Fruit fly (Drosophila melanogaster) whole organism, embryonic: Measurements from ENCODE around the gene Sec10.

Experiments used
- Abd-B ChIP-seq: fragments of 200-800 bp; sonication (Bioruptor generic); optimal IDR thresholded peaks from 2 replicates; lab custom pipeline; 2018; ENCODE audit warnings: missing biosample characterization, mild to moderate bottlenecking, missing genetic modification characterization, moderate library complexity
- BtbVII ChIP-seq: fragments of 200-800 bp; sonication (Bioruptor generic); optimal IDR thresholded peaks from 3 replicates; lab custom pipeline; 2017; ENCODE audit warnings: missing biosample characterization, mild to moderate bottlenecking, missing genetic modification characterization
- CG10979 ChIP-seq: fragments of 200-800 bp; sonication (Bioruptor generic); optimal IDR thresholded peaks from 2 replicates; lab custom pipeline; 2018; ENCODE audit warnings: missing biosample characterization, mild to moderate bottlenecking, missing genetic modification characterization, moderate library complexity
- CG13123 ChIP-seq: fragments of 200-800 bp; sonication (Bioruptor generic); optimal IDR thresholded peaks from 2 replicates; lab custom pipeline; 2016; ENCODE audit warnings: missing biosample characterization, missing genetic modification characterization
- CG13775 ChIP-seq: fragments of 200-800 bp; sonication (Bioruptor generic); optimal IDR thresholded peaks from 3 replicates; lab custom pipeline; 2017; ENCODE audit warnings: missing biosample characterization, mild to moderate bottlenecking, missing genetic modification characterization
- CG14710 ChIP-seq: fragments of 200-800 bp; sonication (Bioruptor generic); optimal IDR thresholded peaks from 3 replicates; lab custom pipeline; 2019; ENCODE audit warnings: missing biosample characterization, mild to moderate bottlenecking, missing genetic modification characterization, moderate library complexity
- CG16815 ChIP-seq: fragments of 200-800 bp; sonication (Bioruptor generic); optimal IDR thresholded peaks from 3 replicates; lab custom pipeline; 2017; ENCODE audit warnings: missing biosample characterization, mild to moderate bottlenecking, missing genetic modification characterization
- CG18262 ChIP-seq: fragments of 200-800 bp; optimal IDR thresholded peaks from 3 replicates; lab custom pipeline; 2019; ENCODE audit warnings: missing biosample characterization, mild to moderate bottlenecking, missing genetic modification characterization, moderate library complexity
- CG1832 ChIP-seq: fragments of 200-800 bp; sonication (Bioruptor generic); optimal IDR thresholded peaks from 2 replicates; lab custom pipeline; 2017; ENCODE audit warnings: missing biosample characterization, mild to moderate bottlenecking, missing genetic modification characterization, inconsistent platforms
- CG32767 ChIP-seq: fragments of 200-800 bp; sonication (Bioruptor generic); IDR thresholded peaks from 2 replicates; pipeline ENCODE4 v1.3.6; 2022; ENCODE audit warnings: missing biosample characterization, missing genetic modification characterization
- CG33557 ChIP-seq: fragments of 200-800 bp; sonication (Bioruptor generic); optimal IDR thresholded peaks from 2 replicates; lab custom pipeline; 2019; ENCODE audit warnings: missing biosample characterization, mild to moderate bottlenecking, missing genetic modification characterization, moderate library complexity
- CG4707 ChIP-seq: fragments of 200-800 bp; sonication (Bioruptor generic); optimal IDR thresholded peaks from 2 replicates; lab custom pipeline; 2018; ENCODE audit warnings: missing biosample characterization, mild to moderate bottlenecking, missing genetic modification characterization, moderate library complexity
- CG5180 ChIP-seq: fragments of 200-800 bp; sonication (Bioruptor generic); optimal IDR thresholded peaks from 3 replicates; lab custom pipeline; 2017; ENCODE audit warnings: missing biosample characterization, missing genetic modification characterization, mild to moderate bottlenecking, moderate library complexity, missing genetic modification reagents
- CG7745 ChIP-seq: fragments of 200-800 bp; sonication (Bioruptor generic); optimal IDR thresholded peaks from 2 replicates; lab custom pipeline; 2018; ENCODE audit warnings: missing biosample characterization, mild to moderate bottlenecking, missing genetic modification characterization, moderate library complexity
- CG9727 ChIP-seq: fragments of 200-800 bp; sonication (Bioruptor generic); optimal IDR thresholded peaks from 3 replicates; lab custom pipeline; 2017; ENCODE audit warnings: missing biosample characterization, mild to moderate bottlenecking, missing genetic modification characterization
- D19B ChIP-seq: fragments of 200-800 bp; sonication (Bioruptor generic); optimal IDR thresholded peaks from 2 replicates; lab custom pipeline; 2017; ENCODE audit warnings: missing biosample characterization, mild to moderate bottlenecking, missing genetic modification characterization
- Dek ChIP-seq: fragments of 200-800 bp; sonication (Bioruptor generic); optimal IDR thresholded peaks from 3 replicates; lab custom pipeline; 2019; ENCODE audit warnings: missing biosample characterization, mild to moderate bottlenecking, missing genetic modification characterization, moderate library complexity
- ERR ChIP-seq: fragments of 200-800 bp; sonication (Bioruptor generic); optimal IDR thresholded peaks from 2 replicates; lab custom pipeline; 2016; ENCODE audit warnings: missing biosample characterization, missing genetic modification characterization
- GATAe ChIP-seq: fragments of 200-800 bp; sonication (Bioruptor generic); conservative IDR thresholded peaks from 2 replicates; pipeline ENCODE4 v1.3.6; 2022; ENCODE audit warnings: missing biosample characterization, missing genetic modification characterization
- Gsc ChIP-seq: fragments of 200-800 bp; sonication (Bioruptor generic); IDR thresholded peaks from 2 replicates; pipeline ENCODE4 v1.3.6; 2022; ENCODE audit warnings: missing biosample characterization, missing genetic modification characterization
- HLH54F ChIP-seq: fragments of 200-800 bp; sonication (Bioruptor generic); optimal IDR thresholded peaks from 3 replicates; lab custom pipeline; 2016; ENCODE audit warnings: missing biosample characterization, missing genetic modification characterization
- Kr ChIP-seq: fragments of 200-800 bp; sonication (Bioruptor generic); optimal IDR thresholded peaks from 2 replicates; lab custom pipeline; 2017; ENCODE audit warnings: missing biosample characterization, mild to moderate bottlenecking, missing genetic modification characterization
- MBD-R2 ChIP-seq: fragments of 200-800 bp; sonication (Bioruptor generic); IDR thresholded peaks from 2 replicates; pipeline ENCODE4 v1.3.6; 2022; ENCODE audit warnings: missing biosample characterization, missing genetic modification characterization
- MTF-1 ChIP-seq: fragments of 200-800 bp; sonication (Bioruptor generic); optimal IDR thresholded peaks from 2 replicates; lab custom pipeline; 2018; ENCODE audit warnings: missing biosample characterization, mild to moderate bottlenecking, missing genetic modification characterization, borderline replicate concordance
- Max ChIP-seq: fragments of 200-800 bp; sonication (Bioruptor generic); optimal IDR thresholded peaks from 2 replicates; lab custom pipeline; 2016; ENCODE audit warnings: missing biosample characterization, mild to moderate bottlenecking, missing genetic modification characterization
- NC2β ChIP-seq: fragments of 200-800 bp; sonication (Bioruptor generic); optimal IDR thresholded peaks from 2 replicates; lab custom pipeline; 2016; ENCODE audit warnings: missing biosample characterization, missing genetic modification characterization
- Neu2 ChIP-seq: fragments of 200-800 bp; sonication (Bioruptor generic); optimal IDR thresholded peaks from 3 replicates; lab custom pipeline; 2016; ENCODE audit warnings: missing biosample characterization, missing genetic modification characterization, borderline replicate concordance
- Ravus ChIP-seq: fragments of 200-800 bp; sonication (Bioruptor generic); IDR thresholded peaks from 2 replicates; pipeline ENCODE4 v1.3.6; 2022; ENCODE audit warnings: missing biosample characterization, missing genetic modification characterization
- Stat92E ChIP-seq, 3 experiments: fragments of >200 bp in 2 of 3; fragments of 200-800 bp in 1 of 3; sonication (Bioruptor generic) in 1 of 3; optimal IDR thresholded peaks; 2 replicates each; lab custom pipeline; 2017 to 2019; ENCODE audit warnings: missing biosample characterization in 3 of 3, missing genetic modification characterization in 3 of 3, mild to moderate bottlenecking in 1 of 3, moderate library complexity in 1 of 3
- Tbp ChIP-seq: fragments of >200 bp; optimal IDR thresholded peaks from 2 replicates; lab custom pipeline; 2018; ENCODE audit warnings: missing biosample characterization, missing genetic modification characterization
- ac ChIP-seq: fragments of 200-800 bp; sonication (Bioruptor generic); optimal IDR thresholded peaks from 3 replicates; lab custom pipeline; 2017; ENCODE audit warnings: missing biosample characterization, mild to moderate bottlenecking, missing genetic modification characterization
- chif ChIP-seq, 2 experiments: fragments of 200-800 bp; sonication (Bioruptor generic); optimal IDR thresholded peaks; 3 replicates each; lab custom pipeline; 2016; ENCODE audit warnings: missing biosample characterization in 2 of 2, missing genetic modification characterization in 2 of 2
- corto ChIP-seq: fragments of 200-800 bp; sonication (Bioruptor generic); optimal IDR thresholded peaks from 2 replicates; lab custom pipeline; 2016; ENCODE audit warnings: missing biosample characterization, mild to moderate bottlenecking, missing genetic modification characterization, moderate library complexity
- crc ChIP-seq: fragments of 200-800 bp; sonication (Bioruptor generic); optimal IDR thresholded peaks from 2 replicates; lab custom pipeline; 2016; ENCODE audit warnings: missing biosample characterization, missing genetic modification characterization
- dimm ChIP-seq: fragments of 200-800 bp; sonication (Bioruptor generic); IDR thresholded peaks from 2 replicates; pipeline ENCODE4 v1.3.6; 2022; ENCODE audit warnings: missing biosample characterization, missing genetic modification characterization
- eyg ChIP-seq: fragments of 200-800 bp; sonication (Bioruptor generic); optimal IDR thresholded peaks from 3 replicates; lab custom pipeline; 2016; ENCODE audit warnings: missing biosample characterization, missing genetic modification characterization
- ftz-f1 ChIP-seq: fragments of 200-800 bp; sonication (Bioruptor generic); optimal IDR thresholded peaks from 2 replicates; lab custom pipeline; 2016; ENCODE audit warnings: missing biosample characterization, missing genetic modification characterization
- lov ChIP-seq, 2 experiments: fragments of 200-800 bp in 1 of 2; fragments of >200 bp in 1 of 2; sonication (Bioruptor generic) in 1 of 2; IDR thresholded peaks in 1 of 2; optimal IDR thresholded peaks in 1 of 2; 2 replicates in 1 of 2; 3 replicates in 1 of 2; pipeline versions ENCODE4 v1.3.6 to Lab custom; 2017 to 2022; ENCODE audit warnings: missing biosample characterization in 1 of 2, missing genetic modification characterization in 1 of 2
- luna ChIP-seq: fragments of 200-800 bp; sonication (Bioruptor generic); optimal IDR thresholded peaks from 2 replicates; lab custom pipeline; 2016; ENCODE audit warnings: missing biosample characterization, missing genetic modification characterization
- oc ChIP-seq: fragments of 200-800 bp; sonication (Bioruptor generic); optimal IDR thresholded peaks from 2 replicates; lab custom pipeline; 2018; ENCODE audit warnings: missing biosample characterization, mild to moderate bottlenecking, missing genetic modification characterization, moderate library complexity
- p53 ChIP-seq: fragments of 200-800 bp; sonication (Bioruptor generic); optimal IDR thresholded peaks from 2 replicates; lab custom pipeline; 2016; ENCODE audit warnings: missing biosample characterization, missing genetic modification characterization
- pum ChIP-seq: fragments of 200-800 bp; sonication (Bioruptor generic); optimal IDR thresholded peaks from 2 replicates; lab custom pipeline; 2016; ENCODE audit warnings: missing biosample characterization, missing genetic modification characterization
- ranshi ChIP-seq: fragments of 200-800 bp; sonication (Bioruptor generic); IDR thresholded peaks from 2 replicates; pipeline ENCODE4 v1.3.6; 2022; ENCODE audit warnings: missing biosample characterization, missing genetic modification characterization
- sim ChIP-seq: fragments of 200-800 bp; sonication (Bioruptor generic); IDR thresholded peaks from 2 replicates; pipeline ENCODE4 v1.3.6; 2022; ENCODE audit warnings: missing biosample characterization, missing genetic modification characterization
- ssp ChIP-seq: fragments of 200-800 bp; sonication (Bioruptor generic); IDR thresholded peaks from 2 replicates; pipeline ENCODE4 v1.3.6; 2022; ENCODE audit warnings: missing biosample characterization, missing genetic modification characterization
- sug ChIP-seq: fragments of 200-800 bp; optimal IDR thresholded peaks from 2 replicates; lab custom pipeline; 2019; ENCODE audit warnings: missing biosample characterization, mild to moderate bottlenecking, missing genetic modification characterization, moderate library complexity
- tgo ChIP-seq: fragments of 200-800 bp; sonication (Bioruptor generic); IDR thresholded peaks from 3 replicates; pipeline ENCODE4 v1.3.6; 2022; ENCODE audit warnings: missing biosample characterization, missing genetic modification characterization
- zen ChIP-seq: fragments of 200-800 bp; sonication (Bioruptor generic); optimal IDR thresholded peaks from 3 replicates; lab custom pipeline; 2018; ENCODE audit warnings: missing biosample characterization, mild to moderate bottlenecking, missing genetic modification characterization, moderate library complexity

Sec10 gene

DNA sequence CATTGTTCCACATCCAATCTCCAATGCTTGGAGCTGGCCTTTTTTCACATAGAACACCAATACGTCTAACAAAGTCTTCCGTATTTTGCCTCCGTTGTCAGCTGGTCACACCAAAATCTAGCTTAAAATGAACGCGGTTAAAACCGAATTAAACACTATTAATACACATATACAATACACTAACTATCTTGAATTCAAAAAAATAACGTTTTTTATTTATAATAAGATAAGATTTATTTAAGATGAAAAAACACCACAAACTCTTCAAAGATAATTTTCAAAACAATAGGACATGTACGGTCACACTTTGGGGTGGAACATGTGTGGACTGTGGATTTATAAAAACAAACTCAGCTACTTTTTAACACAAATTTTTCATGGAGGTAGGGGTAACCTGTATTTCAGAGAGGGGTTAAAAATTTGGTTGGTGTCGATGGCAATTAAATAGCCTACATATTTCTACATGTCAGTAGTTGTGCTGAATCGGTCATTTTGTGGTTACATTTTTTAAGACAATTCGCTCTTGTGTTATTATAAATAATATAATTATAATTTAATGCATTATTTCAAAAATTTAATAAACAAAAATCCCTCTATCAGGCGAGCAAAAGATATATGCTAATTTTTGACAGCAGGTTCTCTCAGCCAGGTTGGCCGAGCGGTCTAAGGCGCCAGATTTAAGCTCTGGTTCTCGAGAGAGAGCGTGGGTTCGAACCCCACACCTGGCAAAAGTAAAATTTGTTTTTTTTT is 22.1 kb upstream of the Sec10 start, which contains the start of gene CG13605 (continued):
- TF ChIP-seq CG9727 (GFP tag; lab: Kevin White, UChicago) (peak; percentile 71), CG1832 (GFP tag; lab: Kevin White, UChicago) (no peak), ssp (GFP tag; lab: Robert Waterston, UW) (no peak), Max (GFP tag; lab: Kevin White, UChicago) (peak; percentile 34), crc (GFP tag; lab: Kevin White, UChicago) (peak; percentile 13), Tbp (GFP tag; lab: Kevin White, UChicago) (no peak), oc (tag; lab: Kevin White, UChicago) (peak; percentile 63), chif (GFP tag; optimal IDR thresholded peaks at IDR 0.05; lab: Kevin White, UChicago) (peak in 1 of 2 experiments; percentile 50), ERR (GFP tag; lab: Kevin White, UChicago) (no peak), lov (optimal IDR thresholded peaks at IDR 0.05; lab: Kevin White, UChicago) (no peak), lov (GFP tag; IDR thresholded peaks at IDR 0.05; lab: Robert Waterston, UW) (0 out of 3 replicates have a peak, but pooled peaks have one; percentile 73), tgo (GFP tag; lab: Robert Waterston, UW) (peak; percentile 68), dimm (GFP tag; lab: Robert Waterston, UW) (no peak), MTF-1 (GFP tag; lab: Kevin White, UChicago) (no peak), luna (GFP tag; lab: Kevin White, UChicago) (no peak), ac (GFP tag; lab: Kevin White, UChicago) (no peak), corto (GFP tag; lab: Kevin White, UChicago) (peak; percentile 22), BtbVII (GFP tag; lab: Kevin White, UChicago) (peak; percentile 76), Gsc (no peak), zen (peak; percentile 48), sim (GFP tag; lab: Robert Waterston, UW) (no peak), D19B (peak; percentile 46), CG4707 (GFP tag; lab: Kevin White, UChicago) (peak; percentile 19), CG33557 (GFP tag; lab: Kevin White, UChicago) (peak; percentile 6), CG32767 (no peak), CG13123 (GFP tag; lab: Kevin White, UChicago) (no peak), CG13775 (GFP tag; lab: Kevin White, UChicago) (peak; percentile 63), GATAe (GFP tag; lab: Robert Waterston, UW) (no peak), NC2β (peak; percentile 39), Abd-B (GFP tag; lab: Kevin White, UChicago) (peak; percentile 50), CG10979 (tag; lab: Kevin White, UChicago) (peak; percentile 69), sug (tag; lab: Kevin White, UChicago) (peak; percentile 23), Neu2 (GFP tag; lab: Kevin White, UChicago) (no peak), Stat92E (GFP tag; optimal IDR thresholded peaks at IDR 0.05; lab: Kevin White, UChicago) (peak in 1 of 3 experiments; percentile 64), HLH54F (GFP tag; lab: Kevin White, UChicago) (peak; percentile 53), ftz-f1 (no peak), eyg (GFP tag; lab: Kevin White, UChicago) (no peak), CG16815 (GFP tag; lab: Kevin White, UChicago) (peak; percentile 23), Ravus (no peak; the same call in 1 of the 2 replicates), CG7745 (tag; lab: Kevin White, UChicago) (peak; percentile 65), CG5180 (GFP tag; lab: Kevin White, UChicago) (peak; percentile 31), ranshi (GFP tag; lab: Robert Waterston, UW) (peak; percentile 58; the same call in 1 of the 2 replicates), MBD-R2 (GFP tag; lab: Robert Waterston, UW) (peak; percentile 48; the same call in 1 of the 2 replicates), Kr (GFP tag; lab: Kevin White, UChicago) (no peak), CG14710 (tag; lab: Kevin White, UChicago) (peak; percentile 62), CG18262 (tag; lab: Kevin White, UChicago) (peak; percentile 75), pum (GFP tag; lab: Kevin White, UChicago) (peak; percentile 44), p53 (GFP tag; lab: Kevin White, UChicago) (no peak), Dek (peak; percentile 87)
